Worm (Caenorhabditis elegans): ENCODE results near the gene Y42A5A.1.

Gene Y42A5A.1

DNA sequence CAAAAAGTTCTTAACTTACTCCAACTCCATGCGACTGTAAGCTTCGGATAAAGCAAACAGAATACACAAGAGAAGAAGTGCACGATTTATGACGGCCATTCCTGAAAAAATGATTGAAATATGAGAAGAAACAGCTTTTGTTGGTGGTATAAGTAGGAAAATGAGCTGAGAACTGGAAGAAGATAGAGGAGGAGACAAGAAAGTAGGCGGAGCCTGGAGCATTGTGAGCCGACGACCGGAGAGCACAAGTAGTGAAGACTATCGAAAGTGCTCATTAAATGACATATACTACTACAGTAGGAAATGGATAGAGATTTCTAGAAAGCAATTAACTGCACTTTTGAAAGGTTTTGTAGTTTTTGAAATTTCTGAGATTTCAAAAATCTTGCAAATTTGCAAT, 22.2 kb upstream of the Y42A5A.1 start, which contains the start of gene nlp-80:
Gene nlp-80, minus strand, starts transcription at position 101 of the 400 bp plus-strand sequence.
- TF ChIP-seq mxl-3 (GFP tag; optimal IDR thresholded peaks at IDR 0.05) (no peak), nhr-10 (tag; optimal IDR thresholded peaks at IDR 0.05) (no peak), T20F7.1 (GFP tag; optimal IDR thresholded peaks at IDR 0.05) (no peak), hmg-1.1 (GFP tag; IDR thresholded peaks at IDR 0.05) (no peak), lim-7 (GFP tag; IDR thresholded peaks at IDR 0.05) (no peak), egl-27 (tag; optimal IDR thresholded peaks at IDR 0.05) (no peak), ceh-20 (GFP tag; IDR thresholded peaks at IDR 0.05) (no peak), daf-12 (tag; optimal IDR thresholded peaks at IDR 0.05) (no peak), ama-1 (optimal IDR thresholded peaks at IDR 0.05) (no peak), dpl-1 (GFP tag; optimal IDR thresholded peaks at IDR 0.05) (no peak), tag-97 (GFP tag; IDR thresholded peaks at IDR 0.05) (no peak)

DNA sequence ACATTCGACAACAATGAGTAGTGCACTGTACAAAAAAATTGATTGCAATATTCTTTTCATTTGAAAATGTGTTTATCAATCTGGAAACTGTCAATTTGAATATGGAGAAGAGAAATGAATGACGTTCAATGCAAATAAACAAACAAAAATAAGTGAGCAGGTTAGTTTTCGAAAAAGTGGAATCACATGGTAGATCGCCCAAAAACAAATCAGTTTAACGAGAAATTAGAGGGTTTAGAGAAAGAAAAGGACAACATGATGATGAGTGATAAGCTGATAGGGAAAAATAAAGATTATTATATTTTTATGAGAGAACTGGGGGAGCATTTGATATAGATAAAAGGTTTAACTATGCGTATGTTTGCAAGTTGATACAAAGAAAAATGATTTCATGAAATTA, 18.5 kb upstream of the Y42A5A.1 start, which contains the start of gene T04C12.8:
Gene T04C12.8, minus strand, starts transcription at position 82 of the 400 bp plus-strand sequence.
- TF ChIP-seq nhr-6 (tag; optimal IDR thresholded peaks at IDR 0.05) (no peak), mxl-2 (GFP tag; conservative IDR thresholded peaks at IDR 0.05) (no peak), Y48G9A.11 (GFP tag; IDR thresholded peaks at IDR 0.05) (no peak), unc-130 (GFP tag; optimal IDR thresholded peaks at IDR 0.05) (no peak), zip-11 (GFP tag; IDR thresholded peaks at IDR 0.05) (no peak), nhr-11 (tag; optimal IDR thresholded peaks at IDR 0.05) (no peak), aha-1 (tag) (no peak), F10B5.3 (tag; optimal IDR thresholded peaks at IDR 0.05) (no peak), nhr-76 (tag; optimal IDR thresholded peaks at IDR 0.05) (no peak), php-3 (GFP tag; IDR thresholded peaks at IDR 0.05) (peak; percentile 94), zag-1 (tag; optimal IDR thresholded peaks at IDR 0.05) (no peak), lir-3 (tag; optimal IDR thresholded peaks at IDR 0.05) (no peak), dpl-1 (GFP tag; optimal IDR thresholded peaks at IDR 0.05) (no peak), lin-13 (GFP tag; optimal IDR thresholded peaks at IDR 0.05) (no peak), hlh-30 (tag; optimal IDR thresholded peaks at IDR 0.05; ENCODE audit: insufficient read depth) (peak; percentile 69), nhr-111 (GFP tag; optimal IDR thresholded peaks at IDR 0.05) (no peak), lin-38 (GFP tag; IDR thresholded peaks at IDR 0.05) (no peak), D1046.2 (GFP tag; IDR thresholded peaks at IDR 0.05) (no peak), R02D3.7 (tag; optimal IDR thresholded peaks at IDR 0.05) (no peak), duxl-1 (tag; optimal IDR thresholded peaks at IDR 0.05; ENCODE audit: poor library complexity) (no peak), daf-16 (GFP tag; optimal IDR thresholded peaks at IDR 0.05) (peak in 1 of 2 experiments; percentile 86), daf-16 (tag; optimal IDR thresholded peaks at IDR 0.05) (peak; percentile 99), jun-1 (tag; optimal IDR thresholded peaks at IDR 0.05) (no peak), F44E2.7 (GFP tag; IDR thresholded peaks at IDR 0.05) (no peak), nhr-25 (tag; optimal IDR thresholded peaks at IDR 0.05; ENCODE audit: borderline replicate concordance, insufficient read depth) (no peak), pha-4 (GFP tag; IDR thresholded peaks at IDR 0.05) (no peak), pha-4 (tag; optimal IDR thresholded peaks at IDR 0.05) (peak; percentile 2), aly-2 (tag; optimal IDR thresholded peaks at IDR 0.05) (no peak), Y5F2A.4 (GFP tag; optimal IDR thresholded peaks at IDR 0.05) (no peak), lin-1 (GFP tag; IDR thresholded peaks at IDR 0.05) (peak; percentile 52), spr-1 (tag; optimal IDR thresholded peaks at IDR 0.05) (no peak), nhr-10 (tag; optimal IDR thresholded peaks at IDR 0.05) (no peak), sdz-12 (GFP tag; optimal IDR thresholded peaks at IDR 0.05) (no peak), snpc-4 (tag; optimal IDR thresholded peaks at IDR 0.05) (no peak), ceh-82 (tag; optimal IDR thresholded peaks at IDR 0.05) (no peak), nhr-42 (GFP tag; IDR thresholded peaks at IDR 0.05) (0 out of 2 replicates have a peak, but pooled peaks have one; percentile 5), lin-39 (tag; optimal IDR thresholded peaks at IDR 0.05) (no peak), saeg-2 (GFP tag; IDR thresholded peaks at IDR 0.05) (peak; percentile 65; the same call in 1 of the 2 replicates), daf-12 (tag; optimal IDR thresholded peaks at IDR 0.05) (no peak), egl-43 (GFP tag; IDR thresholded peaks at IDR 0.05) (no peak), fos-1 (tag; optimal IDR thresholded peaks at IDR 0.05) (no peak), mep-1 (tag; optimal IDR thresholded peaks at IDR 0.05) (peak; percentile 20), egl-27 (tag; optimal IDR thresholded peaks at IDR 0.05) (no peak), madf-5 (GFP tag; IDR thresholded peaks at IDR 0.05) (no peak), mdt-29 (GFP tag; IDR thresholded peaks at IDR 0.05) (no peak)
